Worm (Caenorhabditis elegans): ENCODE results near the gene F40F9.3.

F40F9.3 gene

DNA sequence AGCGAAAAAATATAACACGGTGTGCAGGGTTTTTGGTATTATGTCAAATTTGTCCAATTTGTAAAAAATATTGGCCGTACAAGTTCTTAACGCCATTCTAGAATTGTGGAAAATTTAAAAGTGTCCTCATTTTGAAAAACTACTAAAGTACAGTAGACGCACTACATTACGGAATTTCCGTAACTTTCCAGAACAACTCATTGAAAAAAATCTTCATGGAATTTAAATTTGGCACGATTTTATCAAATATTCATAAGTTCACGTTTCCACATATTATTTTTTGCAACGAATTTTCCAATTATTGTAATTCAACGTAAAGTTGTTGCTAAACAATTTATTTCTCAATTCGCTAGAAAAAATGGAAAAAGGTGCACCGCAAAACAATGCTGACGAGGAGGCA lies at the start of gene F40F9.3:
TSS of gene F40F9.3 (plus strand) at position 301 of the 400 bp plus-strand sequence.
- TF ChIP-seq jun-1 (tag; optimal IDR thresholded peaks at IDR 0.05) (no peak), tbx-2 (tag; optimal IDR thresholded peaks at IDR 0.05) (no peak), nfya-1 (tag; optimal IDR thresholded peaks at IDR 0.05; ENCODE audit: insufficient read depth) (no peak), snpc-4 (tag; optimal IDR thresholded peaks at IDR 0.05) (no peak), lin-15B (tag; optimal IDR thresholded peaks at IDR 0.05) (no peak), elt-3 (tag; optimal IDR thresholded peaks at IDR 0.05) (no peak)

DNA sequence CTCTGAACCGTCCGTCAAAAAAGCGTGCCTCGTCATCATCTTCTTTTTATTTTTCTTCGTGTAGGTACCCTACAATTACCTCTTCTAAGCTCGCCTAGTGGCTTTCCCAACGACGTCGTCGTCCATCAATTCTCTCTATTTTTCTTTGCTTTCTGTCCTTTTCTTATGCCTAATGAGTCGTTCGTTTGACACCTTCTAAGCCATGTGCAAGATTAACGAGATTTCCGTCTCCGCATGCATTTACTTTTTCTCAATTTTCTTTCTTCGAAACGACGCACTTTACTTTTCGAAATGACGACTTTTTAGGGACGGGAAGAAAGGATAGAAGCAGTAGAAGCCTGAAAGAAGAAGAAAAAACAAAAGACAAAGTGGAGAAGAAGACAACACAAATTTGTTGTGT lies 48.6 kb upstream of the F40F9.3 start, which contains the start of gene ZK287.1:
TSS of gene ZK287.1 (plus strand) at position 301 of the 400 bp plus-strand sequence.
- TF ChIP-seq hmg-11 (tag; optimal IDR thresholded peaks at IDR 0.05) (no peak), lin-39 (tag; optimal IDR thresholded peaks at IDR 0.05) (peak; percentile 15), nfya-1 (tag; optimal IDR thresholded peaks at IDR 0.05; ENCODE audit: insufficient read depth) (peak; percentile 27), unc-39 (tag; optimal IDR thresholded peaks at IDR 0.05) (no peak)

- TF ChIP-seq elt-2 (tag; optimal IDR thresholded peaks at IDR 0.05) (peak; percentile 70), nhr-28 (tag; optimal IDR thresholded peaks at IDR 0.05) (no peak), nhr-77 (tag; optimal IDR thresholded peaks at IDR 0.05) (no peak)
Measured at ce11 chrV:9672495-9672894, 42.5 kb upstream of the F40F9.3 start.

- TF ChIP-seq nhr-43 (tag; optimal IDR thresholded peaks at IDR 0.05; ENCODE audit: poor library complexity, severe bottlenecking) (no peak), elt-2 (tag; optimal IDR thresholded peaks at IDR 0.05) (peak; percentile 71), pha-4 (tag; optimal IDR thresholded peaks at IDR 0.05) (peak; percentile 51)
Measured at ce11 chrV:9673199-9673843, 41.7 kb upstream of the F40F9.3 start, which contains the start of gene sulp-8. Gene sulp-8 (minus strand): TSS chrV:9673667.

DNA sequence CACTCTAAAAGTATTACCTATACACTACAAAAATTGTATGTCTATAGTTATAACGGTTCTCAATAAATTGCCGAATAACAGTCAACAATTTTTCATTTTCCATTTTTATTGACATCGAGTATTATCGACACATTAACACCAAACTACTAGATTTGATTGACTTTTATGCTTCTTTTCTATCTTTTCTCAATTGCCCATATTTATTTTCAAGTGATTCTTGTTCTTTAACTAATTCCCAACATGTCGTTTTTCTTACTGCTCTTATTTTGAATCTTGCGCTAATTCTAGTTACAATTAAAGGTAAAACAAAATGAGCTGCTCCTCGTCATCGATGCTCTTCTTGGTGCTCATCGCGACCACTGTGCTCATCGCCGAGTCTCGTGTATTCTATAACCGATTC lies 37.0 kb upstream of the F40F9.3 start, which contains the start of gene cthd-1:
TSS of gene cthd-1 (plus strand) at position 301 of the 400 bp plus-strand sequence.
- TF ChIP-seq egl-27 (tag; optimal IDR thresholded peaks at IDR 0.05) (no peak), ama-1 (optimal IDR thresholded peaks at IDR 0.05) (no peak), fos-1 (tag; optimal IDR thresholded peaks at IDR 0.05) (no peak), ceh-16 (tag; optimal IDR thresholded peaks at IDR 0.05) (no peak), aly-2 (tag; optimal IDR thresholded peaks at IDR 0.05) (no peak), nhr-237 (tag; optimal IDR thresholded peaks at IDR 0.05) (no peak), ceh-28 (tag; optimal IDR thresholded peaks at IDR 0.05) (no peak), nhr-67 (tag; optimal IDR thresholded peaks at IDR 0.05) (no peak), nhr-43 (tag; optimal IDR thresholded peaks at IDR 0.05; ENCODE audit: poor library complexity, severe bottlenecking) (no peak), nhr-77 (tag; optimal IDR thresholded peaks at IDR 0.05) (no peak), snpc-4 (tag; optimal IDR thresholded peaks at IDR 0.05) (no peak), elt-3 (tag; optimal IDR thresholded peaks at IDR 0.05) (no peak), nhr-76 (tag; optimal IDR thresholded peaks at IDR 0.05) (no peak)

ce11 chrV:9679166-9679565 lies 35.8 kb upstream of the F40F9.3 start, which contains the start of gene ZK287.9:
Gene ZK287.9 (plus strand): TSS chrV:9679357.
- TF ChIP-seq elt-2 (tag; optimal IDR thresholded peaks at IDR 0.05) (peak; percentile 67), pqm-1 (tag; optimal IDR thresholded peaks at IDR 0.05) (peak; percentile 37), nhr-12 (tag; optimal IDR thresholded peaks at IDR 0.05) (no peak)

DNA sequence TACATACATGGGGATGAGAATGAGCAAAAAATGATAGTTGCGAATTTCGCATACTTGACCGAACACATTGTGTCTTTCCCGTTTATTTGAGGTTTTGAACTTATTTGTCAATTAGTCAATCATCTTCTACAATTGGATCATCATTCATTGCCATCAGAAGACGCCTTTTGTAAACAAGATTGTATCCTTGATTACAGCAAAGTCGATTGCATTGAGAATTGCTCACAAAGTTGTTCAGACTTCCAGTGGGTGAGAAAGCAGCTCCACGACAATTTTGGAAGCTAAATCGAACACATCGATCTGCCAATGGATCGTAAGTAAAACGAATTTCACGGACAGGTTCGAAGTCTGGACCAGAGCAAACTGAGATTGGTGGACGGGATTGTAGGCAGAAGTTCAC lies 34.7 kb upstream of the F40F9.3 start:
- TF ChIP-seq nhr-43 (tag; optimal IDR thresholded peaks at IDR 0.05; ENCODE audit: poor library complexity, severe bottlenecking): no peak
- TF ChIP-seq elt-3 (tag; optimal IDR thresholded peaks at IDR 0.05): no peak
- TF ChIP-seq mml-1 (tag; optimal IDR thresholded peaks at IDR 0.05): no peak
- TF ChIP-seq pqm-1 (tag; optimal IDR thresholded peaks at IDR 0.05): no peak
- TF ChIP-seq eor-1 (tag; optimal IDR thresholded peaks at IDR 0.05): no peak
- no peak for TF ChIP-seq ceh-82 (tag; optimal IDR thresholded peaks at IDR 0.05)
- TF ChIP-seq nhr-28 (tag; optimal IDR thresholded peaks at IDR 0.05): no peak
- TF ChIP-seq fkh-2 (tag; optimal IDR thresholded peaks at IDR 0.05): no peak
- TF ChIP-seq nhr-67 (tag; optimal IDR thresholded peaks at IDR 0.05): no peak
- no peak for TF ChIP-seq egl-27 (tag; optimal IDR thresholded peaks at IDR 0.05)
